Worm (Caenorhabditis elegans) whole organism, midembryonic: ENCODE measurements around the gene unc-43.

Experiments used
- cog-1 ChIP-seq: sonication (generic microtip); optimal IDR thresholded peaks from 2 replicates; lab custom pipeline; 2016; ENCODE audit warnings: missing genetic modification characterization, missing compliant biosample characterization
- ref-1 ChIP-seq: fragments of 200-800 bp; sonication (Bioruptor generic); conservative IDR thresholded peaks from 2 replicates; pipeline ENCODE4 v1.3.6; 2022; ENCODE audit warnings: missing genetic modification reagents, missing genetic modification characterization, missing compliant biosample characterization
- ztf-23 ChIP-seq: fragments of 200-800 bp; sonication (Bioruptor generic); IDR thresholded peaks from 2 replicates; pipeline ENCODE4 v1.3.6; 2022; ENCODE audit warnings: missing genetic modification reagents, missing genetic modification characterization, missing compliant biosample characterization
- ztf-29 ChIP-seq: fragments of 200-800 bp; sonication (Bioruptor generic); IDR thresholded peaks from 2 replicates; pipeline ENCODE4 v1.3.6; 2022; ENCODE audit warnings: missing genetic modification reagents, missing genetic modification characterization, missing compliant biosample characterization

DNA sequence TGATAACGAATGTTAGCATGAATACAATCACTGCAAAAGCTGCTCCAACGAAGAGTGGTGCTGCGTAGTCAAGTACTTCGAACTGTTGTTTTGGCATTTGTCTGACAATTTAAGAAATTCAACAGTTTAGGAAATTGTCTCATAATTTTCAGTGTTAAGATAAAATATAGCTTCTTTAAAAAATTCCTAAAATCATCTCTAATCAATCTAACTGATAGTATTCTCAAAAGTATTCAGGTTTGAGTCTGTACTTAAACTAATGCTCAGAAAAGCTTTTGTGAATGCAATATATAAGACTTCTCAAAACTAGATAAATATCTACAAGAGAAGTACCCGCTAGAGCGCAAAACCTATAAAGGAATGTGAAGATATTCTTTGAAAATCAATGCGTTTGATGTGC lies 44.8 kb upstream of the unc-43 start, which contains the start of gene R10H10.4:
- TF ChIP-seq cog-1 (tag; lab: Kevin White, UChicago): no peak
- TF ChIP-seq ref-1: no peak
- TF ChIP-seq ztf-23 (GFP tag; lab: Robert Waterston, UW): no peak
- no peak for TF ChIP-seq ztf-29
